Fruit fly (Drosophila melanogaster) whole organism, prepupa: ENCODE results near the gene CG11756.
A peak's percentile ranks its signal among the peaks of the same experiment; 100 is the strongest.

Experiments
- Blimp-1 ChIP-seq: fragments of 200-800 bp; sonication (Bioruptor generic); optimal IDR thresholded peaks from 3 replicates; lab custom pipeline; 2017; ENCODE audit warnings: missing biosample characterization, missing genetic modification characterization, mild to moderate bottlenecking, moderate library complexity, missing genetic modification reagents
- CG10669 ChIP-seq: fragments of 200-800 bp; sonication (Bioruptor generic); optimal IDR thresholded peaks from 3 replicates; lab custom pipeline; 2018; ENCODE audit warnings: missing biosample characterization, mild to moderate bottlenecking, missing genetic modification characterization, moderate library complexity
- CG11294 ChIP-seq: fragments of 200-800 bp; sonication (Bioruptor generic); IDR thresholded peaks from 2 replicates; pipeline ENCODE4 v1.3.6; 2022; ENCODE audit warnings: missing biosample characterization, missing genetic modification characterization
- CG11762 ChIP-seq: fragments of 200-800 bp; sonication (Bioruptor generic); optimal IDR thresholded peaks from 3 replicates; lab custom pipeline; 2016; ENCODE audit warnings: missing biosample characterization, missing genetic modification characterization; ENCODE audit not compliant: insufficient read depth
- CG11902 ChIP-seq: fragments of 200-800 bp; sonication (Bioruptor generic); optimal IDR thresholded peaks from 3 replicates; lab custom pipeline; 2016; ENCODE audit warnings: missing biosample characterization, missing genetic modification characterization
- CG1621 ChIP-seq: fragments of 200-800 bp; sonication (Bioruptor generic); optimal IDR thresholded peaks from 3 replicates; lab custom pipeline; 2018; ENCODE audit warnings: missing biosample characterization, mild to moderate bottlenecking, missing genetic modification characterization
- CG16779 ChIP-seq: fragments of 200-800 bp; sonication (Bioruptor generic); optimal IDR thresholded peaks from 3 replicates; lab custom pipeline; 2017; ENCODE audit warnings: missing biosample characterization, mild to moderate bottlenecking, missing genetic modification characterization
- CG32006 ChIP-seq: fragments of 200-800 bp; sonication (Bioruptor generic); optimal IDR thresholded peaks from 3 replicates; lab custom pipeline; 2017; ENCODE audit warnings: missing biosample characterization, mild to moderate bottlenecking, missing genetic modification characterization
- CG34406 ChIP-seq: fragments of 200-800 bp; sonication (Bioruptor generic); optimal IDR thresholded peaks from 3 replicates; lab custom pipeline; 2016; ENCODE audit warnings: missing biosample characterization, missing genetic modification characterization
- CG3919 ChIP-seq: fragments of 200-800 bp; sonication (Bioruptor generic); optimal IDR thresholded peaks from 3 replicates; lab custom pipeline; 2016; ENCODE audit warnings: missing biosample characterization, missing genetic modification characterization
- CG4318 ChIP-seq: fragments of 200-800 bp; sonication (Bioruptor generic); optimal IDR thresholded peaks from 3 replicates; lab custom pipeline; 2017; ENCODE audit warnings: missing biosample characterization, mild to moderate bottlenecking, missing genetic modification characterization
- CG6163 ChIP-seq: fragments of 200-800 bp; sonication (Bioruptor generic); IDR thresholded peaks from 3 replicates; pipeline ENCODE4 v1.3.6; 2022; ENCODE audit warnings: missing biosample characterization, missing genetic modification characterization
- CG6276 ChIP-seq: fragments of 200-800 bp; sonication (Bioruptor generic); optimal IDR thresholded peaks from 2 replicates; lab custom pipeline; 2017; ENCODE audit warnings: missing biosample characterization, mild to moderate bottlenecking, missing genetic modification characterization
- CG6792 ChIP-seq: fragments of 200-800 bp; sonication (Bioruptor generic); optimal IDR thresholded peaks from 3 replicates; lab custom pipeline; 2016; ENCODE audit warnings: missing biosample characterization, missing genetic modification characterization
- CG6854 ChIP-seq: fragments of 200-800 bp; sonication (Bioruptor generic); optimal IDR thresholded peaks from 2 replicates; lab custom pipeline; 2017; ENCODE audit warnings: missing biosample characterization, mild to moderate bottlenecking, missing genetic modification characterization
- CG7368 ChIP-seq: fragments of 200-800 bp; sonication (Bioruptor generic); optimal IDR thresholded peaks from 3 replicates; lab custom pipeline; 2016; ENCODE audit warnings: missing biosample characterization, missing genetic modification characterization
- CG8119 ChIP-seq: fragments of 200-800 bp; sonication (Bioruptor generic); IDR thresholded peaks from 3 replicates; pipeline ENCODE4 v1.3.6; 2022; ENCODE audit warnings: missing biosample characterization, missing genetic modification characterization
- CG8319 ChIP-seq: fragments of 200-800 bp; sonication (Bioruptor generic); optimal IDR thresholded peaks from 3 replicates; lab custom pipeline; 2016; ENCODE audit warnings: missing biosample characterization, missing genetic modification characterization
- CG9139 ChIP-seq: fragments of 200-800 bp; sonication (Bioruptor generic); optimal IDR thresholded peaks from 3 replicates; lab custom pipeline; 2017; ENCODE audit warnings: missing biosample characterization, mild to moderate bottlenecking, missing genetic modification characterization
- Eip75B ChIP-seq: fragments of 200-800 bp; sonication (Bioruptor generic); optimal IDR thresholded peaks from 3 replicates; lab custom pipeline; 2016; ENCODE audit warnings: missing biosample characterization, missing genetic modification characterization
- Eip78C ChIP-seq: fragments of 200-800 bp; sonication (Bioruptor generic); peaks from one replicate; lab custom pipeline; 2016; ENCODE audit warnings: missing biosample characterization, missing genetic modification characterization
- Ets21C ChIP-seq: fragments of 200-800 bp; sonication (Bioruptor generic); optimal IDR thresholded peaks from 3 replicates; lab custom pipeline; 2016; ENCODE audit warnings: missing biosample characterization, missing genetic modification characterization
- Ets96B ChIP-seq: fragments of 200-800 bp; optimal IDR thresholded peaks from 2 replicates; lab custom pipeline; 2019; ENCODE audit warnings: missing biosample characterization, mild to moderate bottlenecking, missing genetic modification characterization, moderate library complexity
- Hr38 ChIP-seq: sonication (Bioruptor generic); optimal IDR thresholded peaks from 2 replicates; lab custom pipeline; 2016; ENCODE audit warnings: missing biosample characterization, missing genetic modification characterization
- Hr39 ChIP-seq: fragments of 200-800 bp; sonication (Bioruptor generic); optimal IDR thresholded peaks from 2 replicates; lab custom pipeline; 2016; ENCODE audit warnings: missing biosample characterization, missing genetic modification characterization
- Hr4 ChIP-seq: fragments of 200-800 bp; sonication (Bioruptor generic); optimal IDR thresholded peaks from 3 replicates; lab custom pipeline; 2016; ENCODE audit warnings: missing biosample characterization, missing genetic modification characterization
- Lpt ChIP-seq: fragments of 200-800 bp; sonication (Bioruptor generic); optimal IDR thresholded peaks from 3 replicates; lab custom pipeline; 2016; ENCODE audit warnings: missing biosample characterization, missing genetic modification characterization
- Met ChIP-seq: fragments of 200-800 bp; sonication (Bioruptor generic); optimal IDR thresholded peaks from 3 replicates; lab custom pipeline; 2016; ENCODE audit warnings: missing biosample characterization, missing genetic modification characterization
- OdsH ChIP-seq: fragments of 200-800 bp; sonication (Bioruptor generic); optimal IDR thresholded peaks from 3 replicates; lab custom pipeline; 2016; ENCODE audit warnings: missing biosample characterization, missing genetic modification characterization
- Smox ChIP-seq: fragments of 200-800 bp; sonication (Bioruptor generic); optimal IDR thresholded peaks from 3 replicates; lab custom pipeline; 2016; ENCODE audit warnings: missing biosample characterization, missing genetic modification characterization
- Sox102F ChIP-seq: fragments of 200-800 bp; sonication (Bioruptor generic); optimal IDR thresholded peaks from 2 replicates; lab custom pipeline; 2016; ENCODE audit warnings: missing biosample characterization, mild to moderate bottlenecking, missing genetic modification characterization
- Sox14 ChIP-seq: fragments of 200-800 bp; sonication (Bioruptor generic); optimal IDR thresholded peaks from 3 replicates; lab custom pipeline; 2016; ENCODE audit warnings: missing biosample characterization, missing genetic modification characterization
- acj6 ChIP-seq: fragments of 200-800 bp; sonication (Bioruptor generic); optimal IDR thresholded peaks from 3 replicates; lab custom pipeline; 2016; ENCODE audit warnings: missing biosample characterization, missing genetic modification characterization
- cyc ChIP-seq: fragments of 200-800 bp; sonication (Bioruptor generic); optimal IDR thresholded peaks from 3 replicates; lab custom pipeline; 2016; ENCODE audit warnings: missing biosample characterization, missing genetic modification characterization
- dac ChIP-seq: fragments of 200-800 bp; sonication (Bioruptor generic); optimal IDR thresholded peaks from 2 replicates; lab custom pipeline; 2017; ENCODE audit warnings: missing biosample characterization, mild to moderate bottlenecking, missing genetic modification characterization
- dsx ChIP-seq: fragments of 200-800 bp; optimal IDR thresholded peaks from 3 replicates; lab custom pipeline; 2019; ENCODE audit warnings: missing biosample characterization, mild to moderate bottlenecking, missing genetic modification characterization, moderate library complexity; ENCODE audit not compliant: poor library complexity, severe bottlenecking
- eg ChIP-seq: fragments of 200-800 bp; sonication (Bioruptor generic); IDR thresholded peaks from 3 replicates; pipeline ENCODE4 v1.3.6; 2022; ENCODE audit warnings: missing biosample characterization, missing genetic modification characterization
- esn ChIP-seq: fragments of 200-800 bp; sonication (Bioruptor generic); optimal IDR thresholded peaks from 2 replicates; lab custom pipeline; 2016; ENCODE audit warnings: missing biosample characterization, mild to moderate bottlenecking, missing genetic modification characterization, moderate library complexity
- fd85E ChIP-seq: fragments of 200-800 bp; sonication (Bioruptor generic); optimal IDR thresholded peaks from 3 replicates; lab custom pipeline; 2016; ENCODE audit warnings: missing biosample characterization, missing genetic modification characterization
- lz ChIP-seq: fragments of 200-800 bp; sonication (Bioruptor generic); optimal IDR thresholded peaks from 3 replicates; lab custom pipeline; 2016; ENCODE audit warnings: missing biosample characterization, missing genetic modification characterization
- pdm3 ChIP-seq: fragments of 200-800 bp; sonication (Bioruptor generic); optimal IDR thresholded peaks from 3 replicates; lab custom pipeline; 2016; ENCODE audit warnings: missing biosample characterization, missing genetic modification characterization
- salr ChIP-seq, 2 experiments: fragments of 200-800 bp; sonication (Bioruptor generic); optimal IDR thresholded peaks; 3 replicates each; lab custom pipeline; 2016 to 2018; ENCODE audit warnings: missing biosample characterization in 2 of 2, missing genetic modification characterization in 2 of 2, mild to moderate bottlenecking in 1 of 2
- spab ChIP-seq: fragments of 200-800 bp; sonication (Bioruptor generic); optimal IDR thresholded peaks from 2 replicates; lab custom pipeline; 2017; ENCODE audit warnings: missing biosample characterization, mild to moderate bottlenecking, missing genetic modification characterization, missing genetic modification reagents
- ss ChIP-seq, 2 experiments: fragments of 200-800 bp; sonication (Bioruptor generic); optimal IDR thresholded peaks; 2 replicates in 1 of 2; 3 replicates in 1 of 2; lab custom pipeline; 2017 to 2018; ENCODE audit warnings: mild to moderate bottlenecking in 2 of 2, missing biosample characterization in 2 of 2, missing genetic modification characterization in 2 of 2, moderate library complexity in 1 of 2
- svp ChIP-seq: fragments of 200-800 bp; sonication (Bioruptor generic); peaks from one replicate; lab custom pipeline; 2016; ENCODE audit warnings: missing biosample characterization, missing genetic modification characterization
- topi ChIP-seq: fragments of 200-800 bp; sonication (Bioruptor generic); optimal IDR thresholded peaks from 3 replicates; lab custom pipeline; 2016; ENCODE audit warnings: missing biosample characterization, missing genetic modification characterization
- vri ChIP-seq: fragments of 200-800 bp; sonication (Bioruptor generic); optimal IDR thresholded peaks from 3 replicates; lab custom pipeline; 2016; ENCODE audit warnings: missing biosample characterization, mild to moderate bottlenecking, missing genetic modification characterization

CG11756 gene

DNA sequence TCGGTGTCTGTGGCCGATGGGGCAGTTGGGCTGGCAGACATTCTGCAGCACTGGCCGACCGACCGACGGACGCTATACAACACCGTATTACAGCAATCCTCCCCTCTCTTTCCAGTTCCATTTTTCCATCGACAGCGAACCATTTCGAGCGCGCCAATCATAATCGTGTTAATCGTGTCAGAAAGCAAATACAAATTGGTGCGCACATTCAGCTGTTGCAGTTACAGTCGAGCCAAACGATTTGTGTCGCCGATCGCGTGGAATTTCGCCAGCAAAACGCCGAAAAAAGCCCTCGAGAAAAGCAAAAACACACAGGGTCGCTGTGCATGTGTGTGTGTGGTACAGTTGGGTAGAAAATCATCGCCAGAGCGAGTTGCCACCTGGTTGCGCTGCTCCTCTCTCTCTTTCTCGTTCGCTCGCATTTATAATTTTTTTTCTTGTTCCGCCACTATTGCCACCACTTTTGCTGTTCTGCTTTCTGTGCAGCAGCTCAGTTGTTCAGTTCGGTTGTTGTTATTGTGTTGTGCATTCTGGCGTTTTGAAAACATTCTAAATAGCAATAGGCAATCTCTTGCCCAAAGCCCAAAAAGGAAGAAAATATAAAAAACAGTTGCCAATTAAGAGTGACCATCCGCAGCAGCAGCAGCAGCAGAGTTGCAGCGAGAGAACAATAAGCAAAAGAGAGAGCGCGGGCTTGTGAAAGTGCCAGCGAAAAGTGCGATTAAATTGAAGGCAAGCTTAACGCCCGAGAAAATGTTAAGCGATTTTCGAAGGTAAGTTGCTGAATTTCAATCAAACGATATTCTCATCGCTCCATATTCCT is 2.8 kb downstream of the CG11756 start, which contains the start of gene CG1737 (continued):
- TF ChIP-seq Sox14 (GFP tag; lab: Kevin White, UChicago) (peak; percentile 17), CG9139 (GFP tag; lab: Kevin White, UChicago) (no peak), Met (GFP tag; lab: Kevin White, UChicago) (no peak), spab (no peak), Hr39 (peak; percentile 3), Hr38 (no peak), Hr4 (GFP tag; lab: Kevin White, UChicago) (no peak), vri (peak; percentile 17), dsx (GFP tag; lab: Kevin White, UChicago) (no peak)

DNA sequence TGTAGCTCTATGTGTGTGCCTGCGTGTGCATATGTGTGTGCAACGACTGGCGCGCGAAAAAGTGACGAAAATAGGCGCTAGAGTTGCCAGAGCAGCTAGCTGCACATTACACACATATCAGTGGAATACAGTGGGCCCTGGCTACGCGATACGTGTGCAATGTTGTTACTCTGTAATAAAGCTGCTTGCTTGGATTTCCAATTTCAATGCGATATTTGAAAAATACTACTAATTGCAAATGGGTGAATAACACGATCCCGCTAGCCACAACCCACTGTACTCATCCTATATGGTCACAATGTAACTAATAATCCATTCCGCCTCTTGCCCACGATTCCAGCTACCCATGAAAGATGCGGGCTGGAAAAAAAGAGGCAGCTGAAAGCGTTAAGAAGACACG is 3.4 kb downstream of the CG11756 start:
- TF ChIP-seq CG8119 (GFP tag; lab: Robert Waterston, UW) (peak; percentile 96), Eip78C (GFP tag; lab: Kevin White, UChicago) (peak; percentile 97), OdsH (GFP tag; lab: Kevin White, UChicago) (peak; percentile 95), ss (GFP tag; optimal IDR thresholded peaks at IDR 0.05; lab: Kevin White, UChicago) (peak; percentile 83 to 93), CG9139 (GFP tag; lab: Kevin White, UChicago) (peak; percentile 77), dsx (GFP tag; lab: Kevin White, UChicago) (peak; percentile 94), Smox (GFP tag; lab: Kevin White, UChicago) (peak; percentile 91), cyc (GFP tag; lab: Kevin White, UChicago) (peak; percentile 96), Ets21C (peak; percentile 90), Hr38 (peak; percentile 92), svp (GFP tag; lab: Kevin White, UChicago) (peak; percentile 94), fd85E (peak; percentile 86), lz (GFP tag; lab: Kevin White, UChicago) (peak; percentile 95), Met (GFP tag; lab: Kevin White, UChicago) (peak; percentile 93), Lpt (peak; percentile 95), CG11762 (peak; percentile 93), CG4318 (GFP tag; lab: Kevin White, UChicago) (peak; percentile 92), CG6163 (GFP tag; lab: Robert Waterston, UW) (peak; percentile 98), eg (GFP tag; lab: Robert Waterston, UW) (peak; percentile 99), vri (peak; percentile 81), CG6276 (peak; percentile 96), salr (GFP tag; optimal IDR thresholded peaks at IDR 0.05; lab: Kevin White, UChicago) (peak; percentile 88 to 94), CG10669 (GFP tag; lab: Kevin White, UChicago) (peak; percentile 93), Hr4 (GFP tag; lab: Kevin White, UChicago) (peak; percentile 97), Sox102F (peak; percentile 90), CG11294 (GFP tag; lab: Robert Waterston, UW) (peak; percentile 96), pdm3 (GFP tag; lab: Kevin White, UChicago) (peak; percentile 96), CG1621 (tag; lab: Kevin White, UChicago) (peak; percentile 95), Hr39 (peak; percentile 96), CG34406 (GFP tag; lab: Kevin White, UChicago) (peak; percentile 88), CG6854 (GFP tag; lab: Kevin White, UChicago) (peak; percentile 80), topi (GFP tag; lab: Kevin White, UChicago) (peak; percentile 93), dac (GFP tag; lab: Kevin White, UChicago) (peak; percentile 95), CG3919 (peak; percentile 96), Ets96B (tag; lab: Kevin White, UChicago) (peak; percentile 91), esn (GFP tag; lab: Kevin White, UChicago) (peak; percentile 91), CG32006 (GFP tag; lab: Kevin White, UChicago) (peak; percentile 96), CG6792 (GFP tag; lab: Kevin White, UChicago) (peak; percentile 95), CG7368 (GFP tag; lab: Kevin White, UChicago) (peak; percentile 95), Eip75B (peak; percentile 92), CG11902 (GFP tag; lab: Kevin White, UChicago) (peak; percentile 93), acj6 (peak; percentile 95), Sox14 (GFP tag; lab: Kevin White, UChicago) (peak; percentile 94), Blimp-1 (peak; percentile 70), CG8319 (GFP tag; lab: Kevin White, UChicago) (peak; percentile 89), CG16779 (tag; lab: Kevin White, UChicago) (peak; percentile 89)
